Worm (Caenorhabditis elegans) whole organism, mixed stage, embryonic: ENCODE data around the gene F23H11.5.

Experiments
- M03D4.4 ChIP-seq: sonication (generic microtip); optimal IDR thresholded peaks from 2 replicates; lab custom pipeline; 2017; ENCODE audit warnings: mild to moderate bottlenecking, missing genetic modification characterization, missing compliant biosample characterization
- blmp-1 ChIP-seq: fragments of 150-350 bp; optimal IDR thresholded peaks from 2 replicates; lab custom pipeline; 2014; ENCODE audit warnings: missing biosample characterization, missing genetic modification characterization
- ceh-39 ChIP-seq: fragments of 150-350 bp; optimal IDR thresholded peaks from 2 replicates; lab custom pipeline; 2014; ENCODE audit warnings: missing biosample characterization, missing genetic modification characterization
- ceh-43 ChIP-seq: fragments of 200-800 bp; sonication (Bioruptor generic); optimal IDR thresholded peaks from 2 replicates; lab custom pipeline; 2018; ENCODE audit warnings: mild to moderate bottlenecking, missing genetic modification characterization, moderate library complexity, missing compliant biosample characterization
- ceh-83 ChIP-seq: fragments of 200-800 bp; sonication (Bioruptor generic); optimal IDR thresholded peaks from 2 replicates; lab custom pipeline; 2018; ENCODE audit warnings: mild to moderate bottlenecking, missing genetic modification characterization, missing compliant biosample characterization
- ces-1 ChIP-seq: fragments of 150-350 bp; optimal IDR thresholded peaks from 2 replicates; lab custom pipeline; 2014; ENCODE audit warnings: missing biosample characterization, missing genetic modification reagents, missing genetic modification characterization
- cnd-1 ChIP-seq: fragments of 200-800 bp; sonication (Bioruptor generic); optimal IDR thresholded peaks from 2 replicates; lab custom pipeline; 2018; ENCODE audit warnings: mild to moderate bottlenecking, missing genetic modification characterization, missing compliant biosample characterization
- drap-1 ChIP-seq: fragments of 200-800 bp; sonication (Bioruptor generic); optimal IDR thresholded peaks from 3 replicates; lab custom pipeline; 2018; ENCODE audit warnings: mild to moderate bottlenecking, missing genetic modification characterization, missing compliant biosample characterization
- elt-1 ChIP-seq: sonication (generic microtip); optimal IDR thresholded peaks from 2 replicates; lab custom pipeline; 2017; ENCODE audit warnings: missing genetic modification characterization, mild to moderate bottlenecking, missing compliant biosample characterization, antibody characterized with exemption, moderate library complexity, borderline replicate concordance; ENCODE audit not compliant: insufficient read depth
- flh-1 ChIP-seq: fragments of 200-800 bp; sonication (Bioruptor generic); optimal IDR thresholded peaks from 2 replicates; lab custom pipeline; 2018; ENCODE audit warnings: mild to moderate bottlenecking, missing genetic modification characterization, moderate library complexity, missing compliant biosample characterization
- ham-2 ChIP-seq: fragments of 200-800 bp; sonication (Bioruptor generic); optimal IDR thresholded peaks from 2 replicates; lab custom pipeline; 2018; ENCODE audit warnings: mild to moderate bottlenecking, missing genetic modification characterization, missing compliant biosample characterization
- lin-13 ChIP-seq: fragments of 150-350 bp; optimal IDR thresholded peaks from 2 replicates; lab custom pipeline; 2014; ENCODE audit warnings: missing biosample characterization, missing genetic modification characterization
- lsy-2 ChIP-seq: fragments of 150-350 bp; optimal IDR thresholded peaks from 2 replicates; lab custom pipeline; 2014; ENCODE audit warnings: missing biosample characterization, missing genetic modification characterization
- mab-5 ChIP-seq: fragments of 150-350 bp; optimal IDR thresholded peaks from 2 replicates; lab custom pipeline; 2014; ENCODE audit warnings: missing biosample characterization, missing genetic modification characterization
- mep-1 ChIP-seq: fragments of 150-350 bp; optimal IDR thresholded peaks from 2 replicates; lab custom pipeline; 2017; ENCODE audit warnings: missing biosample characterization, missing genetic modification reagents, missing genetic modification characterization, inconsistent platforms
- nhr-12 ChIP-seq: fragments of 150-350 bp; optimal IDR thresholded peaks from 2 replicates; lab custom pipeline; 2014; ENCODE audit warnings: missing biosample characterization, missing genetic modification characterization
- nhr-2 ChIP-seq: fragments of 150-350 bp; optimal IDR thresholded peaks from 2 replicates; lab custom pipeline; 2014; ENCODE audit warnings: missing biosample characterization, missing genetic modification characterization
- nhr-237 ChIP-seq: fragments of 150-350 bp; optimal IDR thresholded peaks from 2 replicates; lab custom pipeline; 2014; ENCODE audit warnings: missing biosample characterization, missing genetic modification characterization
- nhr-28 ChIP-seq: fragments of 150-350 bp; optimal IDR thresholded peaks from 2 replicates; lab custom pipeline; 2014; ENCODE audit warnings: missing biosample characterization, missing genetic modification characterization
- nhr-76 ChIP-seq: sonication (generic microtip); optimal IDR thresholded peaks from 2 replicates; lab custom pipeline; 2017; ENCODE audit warnings: missing biosample characterization, missing genetic modification characterization
- pha-4 ChIP-seq: fragments of 150-350 bp; optimal IDR thresholded peaks from 2 replicates; lab custom pipeline; 2018; ENCODE audit warnings: missing biosample characterization, missing genetic modification reagents, missing genetic modification characterization
- sem-2 ChIP-seq: fragments of 200-800 bp; sonication (Bioruptor generic); optimal IDR thresholded peaks from 2 replicates; lab custom pipeline; 2018; ENCODE audit warnings: mild to moderate bottlenecking, missing genetic modification characterization, missing compliant biosample characterization
- snpc-4 ChIP-seq: fragments of 150-350 bp; optimal IDR thresholded peaks from 2 replicates; lab custom pipeline; 2014; ENCODE audit warnings: missing biosample characterization, missing genetic modification characterization
- sptf-1 ChIP-seq: sonication (generic microtip); optimal IDR thresholded peaks from 2 replicates; lab custom pipeline; 2017; ENCODE audit warnings: mild to moderate bottlenecking, missing genetic modification characterization, moderate library complexity, missing compliant biosample characterization
- tbx-8 ChIP-seq: fragments of 200-800 bp; sonication (Bioruptor generic); optimal IDR thresholded peaks from 2 replicates; lab custom pipeline; 2018; ENCODE audit warnings: mild to moderate bottlenecking, missing genetic modification characterization, moderate library complexity, missing compliant biosample characterization
- unc-120 ChIP-seq: sonication (generic microtip); optimal IDR thresholded peaks from 2 replicates; lab custom pipeline; 2017; ENCODE audit warnings: missing genetic modification characterization, missing compliant biosample characterization; ENCODE audit not compliant: poor library complexity, severe bottlenecking
- unc-39 ChIP-seq: fragments of 150-350 bp; optimal IDR thresholded peaks from 2 replicates; lab custom pipeline; 2014; ENCODE audit warnings: missing biosample characterization, missing genetic modification characterization
- unc-62 ChIP-seq: fragments of 150-350 bp; optimal IDR thresholded peaks from 2 replicates; lab custom pipeline; 2014; ENCODE audit warnings: missing biosample characterization, missing genetic modification reagents, missing genetic modification characterization
- zip-8 ChIP-seq: fragments of 150-350 bp; optimal IDR thresholded peaks from 2 replicates; lab custom pipeline; 2014; ENCODE audit warnings: missing biosample characterization, missing genetic modification characterization
- ztf-11 ChIP-seq: fragments of 150-350 bp; optimal IDR thresholded peaks from 2 replicates; lab custom pipeline; 2014; ENCODE audit warnings: missing biosample characterization, missing genetic modification characterization

The F23H11.5 gene

DNA sequence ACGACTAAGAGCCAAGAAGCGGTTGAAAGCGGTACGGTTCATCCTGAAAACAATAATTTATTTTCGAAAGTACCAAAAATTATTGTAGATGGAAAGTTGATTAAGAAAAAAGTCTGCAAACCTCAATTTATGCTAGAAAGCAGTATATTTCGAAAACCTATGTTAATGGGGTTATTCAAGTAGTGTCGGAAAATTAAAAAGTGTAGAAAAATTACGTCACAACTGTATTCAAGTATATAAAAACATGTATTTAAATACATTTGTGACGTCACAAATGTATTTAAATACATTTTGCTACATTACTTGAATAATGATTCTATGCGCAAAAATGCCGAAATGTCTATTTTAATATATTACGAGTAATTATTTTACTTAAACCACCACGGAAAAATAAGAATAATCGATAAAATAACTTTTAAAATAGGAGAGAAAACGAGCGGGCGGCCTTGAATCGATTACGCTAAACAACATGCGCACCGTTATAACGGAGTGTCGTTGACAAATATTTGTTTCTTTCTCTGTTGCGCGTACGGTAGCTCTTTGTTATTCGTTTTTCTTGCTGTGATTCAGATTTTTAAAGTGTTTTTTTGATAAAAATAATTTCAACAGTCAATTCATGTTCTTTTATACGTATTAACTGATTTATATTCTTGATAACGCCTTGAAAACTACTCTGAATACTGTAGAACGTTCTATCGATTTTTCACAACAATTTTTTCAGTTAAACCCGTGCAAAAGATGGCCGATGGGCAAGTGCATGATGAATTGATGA, at the start of gene F23H11.5, which contains the start of gene bra-2:
Gene F23H11.5, minus strand, starts transcription at position 51 of the 772 bp plus-strand sequence.
Gene bra-2, plus strand, starts transcription at position 722 of the 772 bp plus-strand sequence.
- TF ChIP-seq ceh-39 (tag; lab: Kevin White, UChicago) (peak; percentile 6), mab-5 (no peak), lsy-2 (tag; lab: Kevin White, UChicago) (peak; percentile 80), nhr-28 (no peak), ces-1 (GFP tag; lab: Kevin White, UChicago) (peak; percentile 28), zip-8 (peak; percentile 92), elt-1 (tag; lab: Kevin White, UChicago) (peak; percentile 26), pha-4 (tag; lab: Kevin White, UChicago) (peak; percentile 22)

DNA sequence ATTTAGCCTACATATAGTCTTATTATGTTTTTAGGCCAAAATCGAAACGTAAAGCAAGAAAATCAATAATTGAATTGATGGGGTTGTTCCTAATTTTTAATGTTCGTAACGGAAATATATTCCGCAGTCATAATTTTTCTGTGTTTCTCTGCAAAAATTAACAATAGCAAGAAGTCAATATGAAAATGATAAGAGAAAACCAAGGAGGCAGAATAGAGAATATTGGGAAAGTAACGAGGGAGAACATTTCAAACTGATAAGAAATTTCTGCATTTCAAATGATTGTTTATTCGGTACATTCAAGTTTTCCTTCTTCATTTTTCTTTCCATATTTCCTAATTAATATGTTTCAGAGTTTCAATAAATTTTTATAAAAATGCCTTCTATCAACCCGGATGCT, 45.6 kb upstream of the F23H11.5 start, which contains the start of gene fbxa-54:
Gene fbxa-54, plus strand, starts transcription at position 354 of the 400 bp plus-strand sequence.
- no peak for TF ChIP-seq ham-2 (GFP tag; lab: Kevin White, UChicago)
- no peak for TF ChIP-seq ceh-43 (GFP tag; lab: Kevin White, UChicago)

DNA sequence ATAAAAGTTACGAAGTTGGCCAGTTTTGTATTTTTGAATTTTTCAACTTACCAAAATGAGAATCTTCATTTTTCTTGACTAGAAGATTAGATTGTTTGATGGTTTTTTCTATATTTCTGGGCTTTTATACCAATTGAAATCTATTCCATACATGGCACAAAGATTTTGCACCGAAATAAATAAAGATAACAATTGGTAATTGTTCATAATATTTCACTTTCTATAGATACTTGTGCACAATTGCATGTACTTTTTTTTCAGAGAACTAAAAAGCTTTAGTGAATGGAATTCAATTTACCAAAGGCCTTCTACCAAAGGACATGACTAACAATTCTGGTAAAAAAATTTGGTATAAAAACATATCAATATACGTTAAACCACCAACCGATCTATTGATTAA, 44.2 kb upstream of the F23H11.5 start, which contains the start of the genes T12B5.15 and T12B5.14:
Gene T12B5.15, minus strand, starts transcription at position 101 of the 400 bp plus-strand sequence.
Gene T12B5.14, plus strand, starts transcription at position 321 of the 400 bp plus-strand sequence.
- TF ChIP-seq ceh-83 (GFP tag; lab: Kevin White, UChicago) (no peak), unc-120 (tag; lab: Kevin White, UChicago) (no peak), lin-13 (no peak), ham-2 (GFP tag; lab: Kevin White, UChicago) (no peak), blmp-1 (tag; lab: Kevin White, UChicago) (no peak)

DNA sequence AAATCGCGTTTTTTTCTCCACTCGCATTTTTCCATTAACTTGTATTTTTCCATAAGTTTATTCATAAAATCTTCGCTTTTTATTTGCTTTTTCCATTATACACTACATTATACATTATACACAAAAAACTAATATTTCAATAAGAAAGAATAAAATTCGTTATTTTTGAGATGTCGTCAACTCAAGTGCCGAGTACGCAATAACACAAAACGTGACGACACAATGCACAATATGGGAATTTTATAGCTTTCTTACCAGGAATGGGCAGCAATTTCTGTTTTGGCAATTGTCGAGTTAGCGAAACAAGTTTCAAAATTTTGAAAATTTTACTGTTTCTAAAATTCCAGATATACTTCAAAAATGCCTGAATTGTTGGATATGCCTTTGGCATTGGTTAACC, 41.8 kb upstream of the F23H11.5 start, which contains the start of gene fbxa-10:
Gene fbxa-10, plus strand, starts transcription at position 207 of the 400 bp plus-strand sequence.
- TF ChIP-seq ces-1 (GFP tag; lab: Kevin White, UChicago): peak; percentile 52
- no peak for TF ChIP-seq unc-62 (GFP tag; lab: Kevin White, UChicago)
- no peak for TF ChIP-seq blmp-1 (tag; lab: Kevin White, UChicago)
- no peak for TF ChIP-seq nhr-76 (tag; lab: Kevin White, UChicago)
- TF ChIP-seq zip-8: no peak
- TF ChIP-seq ztf-11 (tag; lab: Kevin White, UChicago): no peak
- peak; percentile 68 for TF ChIP-seq unc-120 (tag; lab: Kevin White, UChicago)
- TF ChIP-seq mab-5: no peak
- no peak for TF ChIP-seq sptf-1 (tag; lab: Kevin White, UChicago)
- no peak for TF ChIP-seq sem-2 (GFP tag; lab: Kevin White, UChicago)
- TF ChIP-seq tbx-8 (GFP tag; lab: Kevin White, UChicago): no peak
- TF ChIP-seq, all 35 proteins: peak for 2

DNA sequence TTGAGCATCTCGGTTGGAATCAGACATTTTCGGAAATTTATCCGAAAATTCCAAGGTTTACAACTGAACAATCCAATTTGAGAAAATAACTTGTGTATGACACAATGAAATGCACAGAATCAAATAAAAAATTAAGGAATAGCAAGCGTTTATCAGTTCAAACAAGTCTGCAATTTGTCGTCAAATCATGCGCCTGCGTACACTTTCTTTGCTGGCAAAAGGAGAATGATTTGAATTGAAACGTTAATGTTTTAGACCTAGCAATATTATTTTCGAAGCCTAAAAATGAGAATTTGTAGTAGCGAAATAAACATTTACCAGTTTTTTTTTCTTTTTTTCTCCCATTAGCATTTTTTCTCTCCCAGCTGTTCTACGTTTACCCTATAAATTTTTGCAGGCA, 40.1 kb upstream of the F23H11.5 start, which contains the start of the genes fbxa-67 and fbxa-11:
Gene fbxa-67, minus strand, starts transcription at position 199 of the 400 bp plus-strand sequence.
Gene fbxa-11, plus strand, starts transcription at position 398 of the 400 bp plus-strand sequence.
- TF ChIP-seq ces-1 (GFP tag; lab: Kevin White, UChicago): peak; percentile 11
- no peak for TF ChIP-seq unc-120 (tag; lab: Kevin White, UChicago)

DNA sequence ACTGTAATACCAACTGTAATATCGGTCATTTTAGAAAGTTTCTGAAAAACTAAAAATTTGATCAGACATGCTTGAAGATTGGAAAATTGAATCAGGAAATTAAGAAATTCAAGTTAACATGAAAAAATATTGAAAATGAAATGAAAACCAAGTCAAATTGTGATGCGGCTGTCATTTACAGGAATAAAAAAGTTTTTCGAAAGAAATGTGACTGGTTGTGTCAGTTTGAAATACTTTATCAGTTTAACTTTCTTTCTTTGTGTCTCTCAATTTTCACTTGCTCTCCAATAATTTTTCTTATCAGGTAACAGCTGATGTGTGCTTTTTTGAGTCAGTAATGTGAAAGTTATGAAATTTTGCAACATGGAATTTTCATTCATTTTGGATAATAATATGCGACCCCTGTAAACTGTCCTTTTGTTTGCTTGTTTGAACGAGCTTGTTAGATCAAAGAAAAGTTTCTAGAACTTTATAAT, 35.9 kb upstream of the F23H11.5 start, which contains the start of gene fbxa-60:
Gene fbxa-60, minus strand, starts transcription at position 51 of the 476 bp plus-strand sequence.
- TF ChIP-seq ces-1 (GFP tag; lab: Kevin White, UChicago): no peak
- TF ChIP-seq lsy-2 (tag; lab: Kevin White, UChicago): no peak
- no peak for TF ChIP-seq lin-13
- TF ChIP-seq ceh-39 (tag; lab: Kevin White, UChicago): no peak
- TF ChIP-seq, all 35 proteins: peak for 0

DNA sequence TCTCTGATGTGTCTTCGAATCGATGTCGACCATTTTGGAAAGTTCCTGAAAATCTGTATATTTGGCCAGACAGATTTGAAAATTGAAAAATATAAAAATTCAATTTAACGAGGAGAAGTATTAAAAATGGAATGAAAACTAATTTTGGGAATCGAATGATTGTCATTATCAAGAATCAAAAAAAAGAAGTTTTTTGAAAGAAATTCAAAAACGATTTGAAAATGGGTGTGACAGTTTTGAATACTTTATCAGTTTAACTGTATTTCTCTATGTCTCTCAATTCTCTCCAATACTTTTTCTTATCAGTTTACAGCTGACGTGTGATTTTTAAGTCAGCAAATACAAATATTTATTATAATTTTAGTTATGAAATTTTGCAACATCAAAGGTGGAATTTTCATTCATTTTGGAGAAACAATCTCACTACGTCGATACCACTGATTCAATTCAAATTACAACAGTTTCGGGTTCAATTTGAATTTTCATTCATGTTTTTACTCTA, 33.1 kb upstream of the F23H11.5 start, which contains the start of gene fbxa-59:
Gene fbxa-59, minus strand, starts transcription at position 51 of the 502 bp plus-strand sequence.
- TF ChIP-seq unc-39 (no peak), cnd-1 (tag; lab: Kevin White, UChicago) (no peak), M03D4.4 (tag; lab: Kevin White, UChicago) (no peak), mep-1 (tag; lab: Kevin White, UChicago) (no peak), ceh-39 (tag; lab: Kevin White, UChicago) (no peak), flh-1 (GFP tag; lab: Kevin White, UChicago) (no peak), unc-62 (GFP tag; lab: Kevin White, UChicago) (no peak), nhr-237 (tag; lab: Kevin White, UChicago) (no peak), unc-120 (tag; lab: Kevin White, UChicago) (no peak), nhr-12 (tag; lab: Kevin White, UChicago) (no peak), blmp-1 (tag; lab: Kevin White, UChicago) (no peak), ham-2 (GFP tag; lab: Kevin White, UChicago) (no peak), drap-1 (no peak), snpc-4 (tag; lab: Kevin White, UChicago) (no peak), nhr-2 (tag; lab: Kevin White, UChicago) (no peak)
- TF ChIP-seq, all 35 proteins: peak for 0
